Fruit fly (Drosophila melanogaster) Kc167 (cell line): ENCODE data around the gene CG7675.

ENCODE experiments used
- Myc ChIP-seq: fragments of >200 bp; optimal IDR thresholded peaks from 2 replicates; lab custom pipeline; 2017; ENCODE audit warnings: missing external identifiers
- Sin3A ChIP-seq: fragments of >200 bp; optimal IDR thresholded peaks from 2 replicates; lab custom pipeline; 2018; ENCODE audit warnings: missing external identifiers
- h ChIP-seq: fragments of >200 bp; optimal IDR thresholded peaks from 3 replicates; lab custom pipeline; 2018; ENCODE audit warnings: missing external identifiers
- insv ChIP-seq: fragments of >200 bp; optimal IDR thresholded peaks from 3 replicates; lab custom pipeline; 2018; ENCODE audit warnings: missing external identifiers
- psq ChIP-seq: fragments of >200 bp; optimal IDR thresholded peaks from 2 replicates; lab custom pipeline; 2017; ENCODE audit warnings: missing external identifiers
- ttk ChIP-seq: sonication (Bioruptor generic); optimal IDR thresholded peaks from 2 replicates; lab custom pipeline; 2017; ENCODE audit warnings: missing external identifiers

DNA sequence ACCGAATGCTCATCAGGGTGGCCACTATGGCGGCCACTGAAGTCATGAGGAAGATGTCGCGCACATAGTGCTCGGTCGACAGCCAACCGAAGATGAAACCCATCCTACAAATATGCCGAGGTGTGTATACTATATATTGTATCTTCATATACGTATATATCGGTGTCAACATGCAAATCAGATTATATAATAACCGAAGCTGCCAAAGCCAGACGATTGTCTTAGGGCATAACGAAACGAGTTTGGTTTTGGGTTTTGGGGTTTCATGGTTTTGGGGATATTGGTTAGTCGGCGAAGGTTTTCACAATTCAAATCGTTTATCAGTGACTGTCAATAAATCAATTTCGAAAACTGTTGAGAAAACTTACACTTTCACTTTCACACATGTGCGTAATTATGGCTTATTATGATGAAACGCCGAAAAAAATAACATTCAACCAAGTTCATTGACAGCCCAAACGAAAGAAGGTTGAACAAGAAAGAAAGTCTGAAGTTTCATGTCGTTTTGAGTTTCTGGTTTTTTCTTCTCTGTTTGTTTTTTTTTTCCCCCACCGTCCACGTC lies 646 bp downstream of the CG7675 start:
- no peak for TF ChIP-seq h
- TF ChIP-seq ttk (lab: Kevin White, UChicago): no peak
- no peak for TF ChIP-seq psq (lab: Kevin White, UChicago)
- TF ChIP-seq Myc (lab: Kevin White, UChicago): no peak
- TF ChIP-seq Sin3A: no peak
- TF ChIP-seq insv (lab: Kevin White, UChicago): no peak
